Worm (Caenorhabditis elegans) whole organism, mixed stage, embryonic: ENCODE results near the gene str-108.

Experiments
- blmp-1 ChIP-seq: fragments of 150-350 bp; optimal IDR thresholded peaks from 2 replicates; lab custom pipeline; 2014; ENCODE audit warnings: missing biosample characterization, missing genetic modification characterization
- elt-1 ChIP-seq: sonication (generic microtip); optimal IDR thresholded peaks from 2 replicates; lab custom pipeline; 2017; ENCODE audit warnings: missing genetic modification characterization, mild to moderate bottlenecking, missing compliant biosample characterization, antibody characterized with exemption, moderate library complexity, borderline replicate concordance; ENCODE audit not compliant: insufficient read depth
- lin-13 ChIP-seq: fragments of 150-350 bp; optimal IDR thresholded peaks from 2 replicates; lab custom pipeline; 2014; ENCODE audit warnings: missing biosample characterization, missing genetic modification characterization
- pha-4 ChIP-seq: fragments of 150-350 bp; optimal IDR thresholded peaks from 2 replicates; lab custom pipeline; 2018; ENCODE audit warnings: missing biosample characterization, missing genetic modification reagents, missing genetic modification characterization
- unc-39 ChIP-seq: fragments of 150-350 bp; optimal IDR thresholded peaks from 2 replicates; lab custom pipeline; 2014; ENCODE audit warnings: missing biosample characterization, missing genetic modification characterization
- unc-62 ChIP-seq: fragments of 150-350 bp; optimal IDR thresholded peaks from 2 replicates; lab custom pipeline; 2014; ENCODE audit warnings: missing biosample characterization, missing genetic modification reagents, missing genetic modification characterization

DNA sequence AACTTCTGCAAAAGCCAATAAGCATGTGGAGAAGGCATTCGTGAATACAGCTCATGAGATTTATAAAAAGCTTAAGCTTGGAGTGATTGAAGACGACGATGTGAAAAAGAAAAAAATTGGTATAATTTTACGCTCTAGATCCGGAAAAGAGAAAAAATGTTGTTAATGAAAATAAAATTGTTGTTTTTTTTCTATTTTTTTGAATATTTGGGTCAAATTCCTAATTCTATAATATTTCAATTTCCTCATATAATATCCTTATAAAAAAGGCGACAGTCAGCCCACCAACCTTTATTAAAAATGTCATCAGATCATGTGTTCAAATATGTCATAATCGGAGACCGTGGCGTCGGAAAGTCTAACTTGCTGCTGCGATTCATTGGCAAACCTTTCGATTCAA lies 29.3 kb downstream of the str-108 start, which contains the start of gene rabr-3:
- no peak for TF ChIP-seq lin-13 (tag; lab: Kevin White, UChicago)
- TF ChIP-seq pha-4 = no peak
- TF ChIP-seq blmp-1 (tag; lab: Kevin White, UChicago) = no peak
- TF ChIP-seq elt-1 (tag; lab: Kevin White, UChicago) = no peak
- TF ChIP-seq unc-39 (tag; lab: Kevin White, UChicago) = no peak
- TF ChIP-seq unc-62 (GFP tag; lab: Kevin White, UChicago) = no peak
